In genomic region chr2L:4118983-4119670, dm6 we compare ENCODE assay signal across 1 fruit fly cellular context.
TF ChIP-seq lines count a peak whose summit lies in the region.

No protein-coding gene starts in this region.

TF ChIP-seq in whole organism, embryonic, 481 proteins besides CTCF, POLR2A, EP300 and RAD21 (continued from another document):
- TF ChIP-seq CG2202 (tag; optimal IDR thresholded peaks at IDR 0.05; lab: Kevin White, UChicago) (peak; percentile 79), D19B (GFP tag; optimal IDR thresholded peaks at IDR 0.05; lab: Kevin White, UChicago) (peak; percentile 43), hkb (optimal IDR thresholded peaks at IDR 0.05; lab: Kevin White, UChicago) (no peak), hkb (GFP tag; IDR thresholded peaks at IDR 0.05; lab: Robert Waterston, UW) (peak; percentile 85), btn (GFP tag; optimal IDR thresholded peaks at IDR 0.05; lab: Kevin White, UChicago) (peak; percentile 58), CG33213 (GFP tag; optimal IDR thresholded peaks at IDR 0.05; lab: Kevin White, UChicago) (peak; percentile 81), CG7839 (tag; optimal IDR thresholded peaks at IDR 0.05; lab: Kevin White, UChicago) (peak; percentile 85), CG1024 (GFP tag; IDR thresholded peaks at IDR 0.05; lab: Robert Waterston, UW) (peak; percentile 63), chinmo (GFP tag; IDR thresholded peaks at IDR 0.05; lab: Robert Waterston, UW; ENCODE audit: partially characterized antibody) (no peak), Sin3A (optimal IDR thresholded peaks at IDR 0.05; lab: Kevin White, UChicago) (no peak), CG6272 (GFP tag; IDR thresholded peaks at IDR 0.05; lab: Robert Waterston, UW) (peak; percentile 76), Med (GFP tag; lab: Kevin White, UChicago) (peak; percentile 96), CG9727 (GFP tag; optimal IDR thresholded peaks at IDR 0.05; lab: Kevin White, UChicago) (peak; percentile 87), eve (GFP tag; optimal IDR thresholded peaks at IDR 0.05; lab: Kevin White, UChicago) (peak in 1 of 2 experiments; percentile 93), insv (GFP tag; optimal IDR thresholded peaks at IDR 0.05; lab: Kevin White, UChicago) (no peak), kni (GFP tag; optimal IDR thresholded peaks at IDR 0.05; lab: Kevin White, UChicago) (peak; percentile 73), Hr78 (GFP tag; optimal IDR thresholded peaks at IDR 0.05; lab: Kevin White, UChicago) (peak in 1 of 2 experiments; percentile 40), Pdp1 (GFP tag; optimal IDR thresholded peaks at IDR 0.05; lab: Kevin White, UChicago) (peak in 1 of 2 experiments; percentile 79), CkIIα-i1 (GFP tag; IDR thresholded peaks at IDR 0.05; lab: Robert Waterston, UW) (no peak), pan (optimal IDR thresholded peaks at IDR 0.05; lab: Kevin White, UChicago) (no peak), pan (GFP tag; optimal IDR thresholded peaks at IDR 0.05 in 1 of 2, IDR thresholded peaks at IDR 0.05 in 1 of 2) (peak in 1 of 2 experiments; percentile 79), ara (GFP tag; IDR thresholded peaks at IDR 0.05; lab: Robert Waterston, UW) (peak; percentile 88), inv (GFP tag; IDR thresholded peaks at IDR 0.05; lab: Robert Waterston, UW; ENCODE audit: partially characterized antibody) (no peak), tio (GFP tag; optimal IDR thresholded peaks at IDR 0.05; lab: Kevin White, UChicago) (peak; percentile 77), Optix (GFP tag; IDR thresholded peaks at IDR 0.05; lab: Robert Waterston, UW) (no peak), CG6791 (GFP tag; IDR thresholded peaks at IDR 0.05; lab: Robert Waterston, UW; ENCODE audit: partially characterized antibody) (no peak), CG12219 (GFP tag; optimal IDR thresholded peaks at IDR 0.05; lab: Kevin White, UChicago) (peak; percentile 75), Sry-β (GFP tag; optimal IDR thresholded peaks at IDR 0.05; lab: Kevin White, UChicago) (peak; percentile 34), CG17361 (GFP tag; IDR thresholded peaks at IDR 0.05; lab: Robert Waterston, UW) (peak; percentile 90), CG7786 (GFP tag; optimal IDR thresholded peaks at IDR 0.05; lab: Kevin White, UChicago) (peak; percentile 63), CG4707 (GFP tag; optimal IDR thresholded peaks at IDR 0.05; lab: Kevin White, UChicago) (peak; percentile 60), CG32772 (GFP tag; IDR thresholded peaks at IDR 0.05; lab: Robert Waterston, UW) (peak; percentile 78), Lpt (GFP tag; optimal IDR thresholded peaks at IDR 0.05; lab: Kevin White, UChicago) (no peak), Hey (tag; optimal IDR thresholded peaks at IDR 0.05; lab: Kevin White, UChicago) (peak; percentile 96), Bdp1 (GFP tag; optimal IDR thresholded peaks at IDR 0.05; lab: Kevin White, UChicago) (peak; percentile 54), CG18476 (GFP tag; optimal IDR thresholded peaks at IDR 0.05; lab: Kevin White, UChicago) (peak; percentile 81)
TF ChIP-seq in whole organism, embryonic: peak in this region for 379.
